Worm (Caenorhabditis elegans) whole organism, L4 larva: ENCODE results near the gene gpa-6.

Experiments
- aly-2 ChIP-seq: sonication (generic microtip); optimal IDR thresholded peaks from 2 replicates; lab custom pipeline; 2018; ENCODE audit warnings: missing biosample characterization, missing genetic modification characterization
- ama-1 ChIP-seq: fragments of 150-350 bp; optimal IDR thresholded peaks from 2 replicates; lab custom pipeline; 2014; ENCODE audit warnings: inconsistent platforms, mixed read lengths
- ceh-28 ChIP-seq: fragments of 150-350 bp; optimal IDR thresholded peaks from 2 replicates; lab custom pipeline; 2014; ENCODE audit warnings: missing biosample characterization, missing genetic modification reagents, missing genetic modification characterization
- dpl-1 ChIP-seq: fragments of 150-350 bp; optimal IDR thresholded peaks from 2 replicates; lab custom pipeline; 2014; ENCODE audit warnings: missing biosample characterization, missing genetic modification reagents, missing genetic modification characterization
- fos-1 ChIP-seq: fragments of 150-350 bp; optimal IDR thresholded peaks from 2 replicates; lab custom pipeline; 2014; ENCODE audit warnings: missing biosample characterization, missing genetic modification characterization
- lin-39 ChIP-seq: fragments of 150-350 bp; optimal IDR thresholded peaks from 2 replicates; lab custom pipeline; 2014; ENCODE audit warnings: missing biosample characterization, missing genetic modification reagents, missing genetic modification characterization
- lir-3 ChIP-seq: sonication (generic microtip); optimal IDR thresholded peaks from 2 replicates; lab custom pipeline; 2016; ENCODE audit warnings: mild to moderate bottlenecking, missing genetic modification characterization, missing compliant biosample characterization
- madf-5 ChIP-seq, 2 experiments: fragments of 200-800 bp; sonication (Bioruptor generic); IDR thresholded peaks; 2 replicates each; pipeline ENCODE4 v1.3.6; 2022; ENCODE audit warnings: missing compliant biosample characterization in 2 of 2, missing genetic modification characterization in 2 of 2
- mdl-1 ChIP-seq, 2 experiments: fragments of 150-350 bp in 1 of 2; sonication (generic microtip) in 1 of 2; optimal IDR thresholded peaks; 2 replicates each; lab custom pipeline; 2014 to 2017; ENCODE audit warnings: missing biosample characterization in 2 of 2, missing genetic modification characterization in 2 of 2
- nhr-111 ChIP-seq: fragments of 200-800 bp; sonication (Bioruptor generic); optimal IDR thresholded peaks from 2 replicates; lab custom pipeline; 2018; ENCODE audit warnings: mild to moderate bottlenecking, missing genetic modification characterization, missing compliant biosample characterization
- nhr-6 ChIP-seq: fragments of 150-350 bp; optimal IDR thresholded peaks from 2 replicates; lab custom pipeline; 2014; ENCODE audit warnings: missing biosample characterization, missing genetic modification characterization
- unc-39 ChIP-seq: sonication (generic microtip); optimal IDR thresholded peaks from 2 replicates; lab custom pipeline; 2017; ENCODE audit warnings: missing biosample characterization, missing genetic modification characterization
- zag-1 ChIP-seq: fragments of 150-350 bp; optimal IDR thresholded peaks from 2 replicates; lab custom pipeline; 2014; ENCODE audit warnings: missing biosample characterization, missing genetic modification characterization

- TF ChIP-seq nhr-6 (tag; lab: Kevin White, UChicago) (no peak), lin-39 (tag; lab: Kevin White, UChicago) (no peak), fos-1 (tag; lab: Kevin White, UChicago) (no peak), mdl-1 (tag; optimal IDR thresholded peaks at IDR 0.05; lab: Kevin White, UChicago) (no peak), unc-39 (tag; lab: Kevin White, UChicago) (no peak), lir-3 (tag; lab: Kevin White, UChicago) (no peak), ceh-28 (no peak), ama-1 (no peak), zag-1 (no peak), aly-2 (tag; lab: Kevin White, UChicago) (no peak), madf-5 (GFP tag; IDR thresholded peaks at IDR 0.05; lab: Robert Waterston, UW) (no peak), dpl-1 (GFP tag; lab: Kevin White, UChicago) (no peak), nhr-111 (no peak)
Measured at ce11 chrX:13163185-13163584, 27.8 kb upstream of the gpa-6 start.
